Worm (Caenorhabditis elegans): ENCODE results near the gene nos-1.

- TF ChIP-seq pha-4 (tag; optimal IDR thresholded peaks at IDR 0.05), result no peak
- no peak for TF ChIP-seq ceh-14 (tag; optimal IDR thresholded peaks at IDR 0.05)
- no peak for TF ChIP-seq fkh-10 (GFP tag; optimal IDR thresholded peaks at IDR 0.05)
- TF ChIP-seq tbx-2 (tag; optimal IDR thresholded peaks at IDR 0.05), result no peak
- TF ChIP-seq nfya-1 (tag; optimal IDR thresholded peaks at IDR 0.05), result no peak
- no peak for TF ChIP-seq ref-2 (tag; optimal IDR thresholded peaks at IDR 0.05)
- TF ChIP-seq eyg-1 (tag; optimal IDR thresholded peaks at IDR 0.05), result no peak
- TF ChIP-seq T23F11.4 (GFP tag; optimal IDR thresholded peaks at IDR 0.05), result no peak
- TF ChIP-seq pqm-1 (tag; optimal IDR thresholded peaks at IDR 0.05), result no peak
- TF ChIP-seq lin-11 (tag; optimal IDR thresholded peaks at IDR 0.05), result no peak
- no peak for TF ChIP-seq dve-1 (tag; optimal IDR thresholded peaks at IDR 0.05)
Observed at ce11 chrII:10971677-10972076, 18.7 kb upstream of the nos-1 start.

All from whole organism, late embryonic.